Worm (Caenorhabditis elegans): Measurements from ENCODE around the gene eif-2A.

Gene eif-2A

ce11 chrII:10396578-10396977, 20.0 kb upstream of the eif-2A start, which contains the start of gene T09F3.5:
T09F3.5 (plus strand) TSS chrII:10396878.
- TF ChIP-seq ztf-22 (GFP tag; optimal IDR thresholded peaks at IDR 0.05) (no peak), hmg-1.2 (GFP tag; IDR thresholded peaks at IDR 0.05) (no peak), ekl-4 (GFP tag; IDR thresholded peaks at IDR 0.05) (no peak), hrde-1 (tag; optimal IDR thresholded peaks at IDR 0.05; ENCODE audit: borderline replicate concordance) (no peak), rpc-1 (optimal IDR thresholded peaks at IDR 0.05) (no peak), rpc-1 (tag; optimal IDR thresholded peaks at IDR 0.05) (no peak)

DNA sequence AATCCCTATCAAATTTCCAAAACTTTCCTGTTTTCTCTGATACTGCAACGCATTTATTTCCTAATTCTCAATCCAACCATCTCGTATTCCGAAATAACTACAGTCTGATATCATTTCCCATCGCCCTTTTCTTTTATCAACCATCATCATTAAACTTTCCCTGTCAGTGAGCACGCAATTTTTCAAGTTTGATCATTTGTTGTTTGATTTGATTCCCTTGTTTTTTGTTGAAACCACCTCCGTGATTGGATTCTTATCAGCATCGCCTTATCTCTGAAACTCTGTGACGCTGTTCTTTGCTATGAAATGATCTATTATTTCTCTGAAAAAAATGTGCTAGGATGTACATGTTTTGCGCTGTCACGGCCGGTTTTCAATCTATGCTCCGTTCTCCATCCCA, 13.6 kb upstream of the eif-2A start:
- TF ChIP-seq lin-26 (GFP tag; IDR thresholded peaks at IDR 0.05) (no peak), nhr-80 (tag; optimal IDR thresholded peaks at IDR 0.05) (peak; percentile 92)

DNA sequence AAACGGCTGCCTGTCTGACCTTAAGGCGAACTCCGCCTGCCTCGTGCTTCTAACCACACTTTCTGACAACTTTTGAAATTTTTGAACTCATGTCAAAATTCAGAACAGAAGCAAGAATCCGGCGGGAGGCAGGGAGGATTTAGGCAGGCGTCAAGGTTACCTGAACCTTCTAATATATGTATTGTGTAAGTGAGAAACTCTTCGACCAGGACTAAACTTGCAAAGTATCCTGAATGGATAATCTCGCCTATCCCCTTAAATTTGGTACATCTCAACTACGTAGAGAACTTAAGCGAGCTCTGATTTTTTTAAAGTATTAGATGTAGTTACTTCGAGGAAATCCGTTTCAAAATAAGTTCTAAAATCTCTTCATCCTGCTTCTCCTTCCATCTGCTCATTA, 5.6 kb upstream of the eif-2A start, which contains the start of gene E04D5.5:
Gene E04D5.5, plus strand, starts transcription at position 301 of the 400 bp plus-strand sequence.
- TF ChIP-seq T07F8.4 (tag; optimal IDR thresholded peaks at IDR 0.05) (no peak), die-1 (tag; optimal IDR thresholded peaks at IDR 0.05) (no peak), zim-3 (tag; optimal IDR thresholded peaks at IDR 0.05) (no peak), sdz-38 (tag; optimal IDR thresholded peaks at IDR 0.05) (no peak), F22D6.2 (tag; optimal IDR thresholded peaks at IDR 0.05) (no peak), hrde-1 (tag; optimal IDR thresholded peaks at IDR 0.05; ENCODE audit: borderline replicate concordance) (no peak), C17E4.6 (GFP tag; IDR thresholded peaks at IDR 0.05) (no peak), bed-1 (GFP tag; IDR thresholded peaks at IDR 0.05) (no peak)

DNA sequence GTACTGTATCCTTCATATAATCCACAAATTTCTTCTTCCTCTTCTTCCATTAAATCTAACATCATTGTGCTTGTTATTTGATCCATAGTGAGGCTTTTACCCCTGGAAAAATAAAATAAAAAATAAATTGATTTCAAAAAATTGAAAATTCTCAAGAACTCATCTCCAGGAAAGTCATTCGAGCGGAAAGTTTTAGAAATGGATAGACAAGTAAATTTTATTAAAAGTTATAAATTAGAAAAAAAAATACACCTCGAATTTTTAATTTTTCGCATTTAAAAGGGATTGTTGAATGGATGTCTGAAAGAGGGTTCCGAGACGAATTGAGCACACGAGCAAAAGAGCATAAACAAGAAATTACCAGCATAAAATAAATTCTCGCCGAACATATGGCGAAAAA, 5.3 kb downstream of the eif-2A start, which contains the start of gene frpr-21:
Gene frpr-21, minus strand, starts transcription at position 101 of the 400 bp plus-strand sequence.
- TF ChIP-seq lin-35 (GFP tag; optimal IDR thresholded peaks at IDR 0.05) (no peak), efl-1 (GFP tag; optimal IDR thresholded peaks at IDR 0.05) (no peak), tbp1 (GFP tag; optimal IDR thresholded peaks at IDR 0.05) (no peak), attf-6 (GFP tag; IDR thresholded peaks at IDR 0.05) (no peak), ekl-4 (GFP tag; IDR thresholded peaks at IDR 0.05) (no peak), ama-1 (optimal IDR thresholded peaks at IDR 0.05) (no peak), ama-1 (GFP tag; optimal IDR thresholded peaks at IDR 0.05) (no peak), F33H1.4 (GFP tag; IDR thresholded peaks at IDR 0.05) (no peak), B0261.1 (tag; optimal IDR thresholded peaks at IDR 0.05) (no peak), sptf-2 (GFP tag; optimal IDR thresholded peaks at IDR 0.05) (no peak), lin-40 (tag; optimal IDR thresholded peaks at IDR 0.05) (no peak), F22D6.2 (tag; optimal IDR thresholded peaks at IDR 0.05) (no peak), let-607 (tag; optimal IDR thresholded peaks at IDR 0.05) (no peak), sea-2 (GFP tag; IDR thresholded peaks at IDR 0.05) (no peak)

DNA sequence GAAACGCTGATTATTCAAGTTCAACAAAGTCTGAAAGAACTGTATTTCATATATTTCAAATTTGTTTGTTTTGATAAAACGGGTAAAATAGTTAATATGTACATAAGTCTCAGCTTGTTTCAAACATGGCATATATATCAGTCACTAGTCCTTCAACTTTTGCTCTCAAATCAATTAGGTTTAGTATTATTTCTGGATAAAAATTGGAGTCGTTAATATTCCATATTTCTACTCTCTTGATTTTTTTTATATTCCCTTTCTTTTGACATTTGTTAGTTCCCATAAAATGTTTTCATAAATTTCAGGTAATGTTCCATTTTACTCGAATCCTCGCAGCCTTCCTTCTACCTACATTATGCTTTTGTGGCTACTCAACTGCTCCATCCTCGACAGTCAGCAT, 19.2 kb downstream of the eif-2A start, which contains the start of gene cut-4:
Gene cut-4, plus strand, starts transcription at position 301 of the 400 bp plus-strand sequence.
- TF ChIP-seq lin-26 (GFP tag; IDR thresholded peaks at IDR 0.05) (no peak), tlf-1 (GFP tag; optimal IDR thresholded peaks at IDR 0.05) (no peak), somi-1 (GFP tag; optimal IDR thresholded peaks at IDR 0.05) (no peak), ztf-6 (GFP tag; IDR thresholded peaks at IDR 0.05) (no peak), lin-40 (tag; optimal IDR thresholded peaks at IDR 0.05) (no peak), pha-4 (tag; optimal IDR thresholded peaks at IDR 0.05) (no peak), hmg-20 (GFP tag; IDR thresholded peaks at IDR 0.05) (no peak), Y95B8A.8 (GFP tag; IDR thresholded peaks at IDR 0.05) (no peak), nhr-179 (tag; optimal IDR thresholded peaks at IDR 0.05) (no peak), bed-1 (GFP tag; IDR thresholded peaks at IDR 0.05) (no peak), rec-8 (tag; optimal IDR thresholded peaks at IDR 0.05) (no peak), let-526 (GFP tag; IDR thresholded peaks at IDR 0.05) (no peak), ekl-4 (GFP tag; IDR thresholded peaks at IDR 0.05) (no peak)
